Fruit fly (Drosophila melanogaster) whole organism, embryonic: Measurements from ENCODE around the gene Zir.
A peak's percentile ranks its signal among the peaks of the same experiment; 100 is the strongest.

ENCODE experiments used
- Bgb ChIP-seq: fragments of 200-800 bp; sonication (Bioruptor generic); IDR thresholded peaks from 2 replicates; pipeline ENCODE4 v1.3.6; 2022; ENCODE audit warnings: missing biosample characterization, missing genetic modification characterization; ENCODE audit not compliant: partially characterized antibody
- CG13775 ChIP-seq: fragments of 200-800 bp; sonication (Bioruptor generic); optimal IDR thresholded peaks from 3 replicates; lab custom pipeline; 2017; ENCODE audit warnings: missing biosample characterization, mild to moderate bottlenecking, missing genetic modification characterization
- CG14441 ChIP-seq: fragments of 200-800 bp; sonication (Bioruptor generic); IDR thresholded peaks from 2 replicates; pipeline ENCODE4 v1.3.6; 2022; ENCODE audit warnings: missing biosample characterization, missing genetic modification characterization
- CG16813 ChIP-seq: fragments of 200-800 bp; sonication (Bioruptor generic); IDR thresholded peaks from 3 replicates; pipeline ENCODE4 v1.3.6; 2022; ENCODE audit warnings: missing biosample characterization, missing genetic modification characterization; ENCODE audit not compliant: partially characterized antibody
- CG17802 ChIP-seq: fragments of 200-800 bp; sonication (Bioruptor generic); optimal IDR thresholded peaks from 2 replicates; lab custom pipeline; 2018; ENCODE audit warnings: missing biosample characterization, mild to moderate bottlenecking, missing genetic modification characterization, moderate library complexity
- CG2116 ChIP-seq: fragments of 200-800 bp; sonication (Bioruptor generic); optimal IDR thresholded peaks from 3 replicates; lab custom pipeline; 2018; ENCODE audit warnings: missing biosample characterization, mild to moderate bottlenecking, missing genetic modification characterization
- CG2199 ChIP-seq: fragments of 200-800 bp; sonication (Bioruptor generic); IDR thresholded peaks from 3 replicates; pipeline ENCODE4 v1.3.6; 2022; ENCODE audit warnings: missing biosample characterization, missing genetic modification characterization
- CG32767 ChIP-seq: fragments of 200-800 bp; sonication (Bioruptor generic); IDR thresholded peaks from 2 replicates; pipeline ENCODE4 v1.3.6; 2022; ENCODE audit warnings: missing biosample characterization, missing genetic modification characterization
- CG3838 ChIP-seq: fragments of 200-800 bp; sonication (Bioruptor generic); optimal IDR thresholded peaks from 3 replicates; lab custom pipeline; 2016; ENCODE audit warnings: missing biosample characterization, missing genetic modification characterization
- CG4282 ChIP-seq: fragments of 200-800 bp; sonication (Bioruptor generic); optimal IDR thresholded peaks from 2 replicates; lab custom pipeline; 2016; ENCODE audit warnings: missing biosample characterization, missing genetic modification characterization
- CG7372 ChIP-seq: fragments of 200-800 bp; sonication (Bioruptor generic); IDR thresholded peaks from 2 replicates; pipeline ENCODE4 v1.3.6; 2022; ENCODE audit warnings: missing biosample characterization, missing genetic modification characterization
- CG7786 ChIP-seq: fragments of 200-800 bp; sonication (Bioruptor generic); optimal IDR thresholded peaks from 2 replicates; lab custom pipeline; 2016; ENCODE audit warnings: missing biosample characterization, missing genetic modification characterization
- CG8765 ChIP-seq: fragments of 200-800 bp; sonication (Bioruptor generic); IDR thresholded peaks from 2 replicates; pipeline ENCODE4 v1.3.6; 2022; ENCODE audit warnings: missing biosample characterization, missing genetic modification characterization
- Dp ChIP-seq: fragments of 200-800 bp; sonication (Bioruptor generic); optimal IDR thresholded peaks from 2 replicates; lab custom pipeline; 2018; ENCODE audit warnings: missing biosample characterization, mild to moderate bottlenecking, missing genetic modification characterization, moderate library complexity
- Fer2 ChIP-seq: fragments of 200-800 bp; sonication (Bioruptor generic); optimal IDR thresholded peaks from 2 replicates; lab custom pipeline; 2018; ENCODE audit warnings: missing biosample characterization, mild to moderate bottlenecking, missing genetic modification characterization, moderate library complexity
- Lpt ChIP-seq: fragments of >200 bp; optimal IDR thresholded peaks from 2 replicates; lab custom pipeline; 2018; ENCODE audit warnings: missing biosample characterization, missing genetic modification characterization
- MBD-R2 ChIP-seq: fragments of 200-800 bp; sonication (Bioruptor generic); IDR thresholded peaks from 2 replicates; pipeline ENCODE4 v1.3.6; 2022; ENCODE audit warnings: missing biosample characterization, missing genetic modification characterization
- Mrtf ChIP-seq: fragments of 200-800 bp; sonication (Bioruptor generic); IDR thresholded peaks from 3 replicates; pipeline ENCODE4 v1.3.6; 2022; ENCODE audit warnings: missing biosample characterization, missing genetic modification characterization
- NFAT ChIP-seq: fragments of 200-800 bp; sonication (Bioruptor generic); IDR thresholded peaks from 2 replicates; pipeline ENCODE4 v1.3.6; 2022; ENCODE audit warnings: missing biosample characterization, missing genetic modification characterization
- Nf-YA ChIP-seq: fragments of 200-800 bp; sonication (Bioruptor generic); IDR thresholded peaks from 2 replicates; pipeline ENCODE4 v1.3.6; 2022; ENCODE audit warnings: missing biosample characterization, missing genetic modification characterization
- Nf-YB ChIP-seq: fragments of 200-800 bp; sonication (Bioruptor generic); optimal IDR thresholded peaks from 3 replicates; lab custom pipeline; 2019; ENCODE audit warnings: missing biosample characterization, mild to moderate bottlenecking, missing genetic modification characterization, moderate library complexity
- Oaz ChIP-seq: fragments of 200-800 bp; sonication (Bioruptor generic); IDR thresholded peaks from 2 replicates; pipeline ENCODE4 v1.3.6; 2022; ENCODE audit warnings: missing biosample characterization, missing genetic modification characterization
- Ptx1 ChIP-seq: fragments of 200-800 bp; sonication (Bioruptor generic); IDR thresholded peaks from 2 replicates; pipeline ENCODE4 v1.3.6; 2022; ENCODE audit warnings: missing biosample characterization, missing genetic modification characterization
- Taf1 ChIP-seq: fragments of 200-800 bp; sonication (Bioruptor generic); IDR thresholded peaks from 2 replicates; pipeline ENCODE4 v1.3.6; 2022; ENCODE audit warnings: missing biosample characterization, missing genetic modification characterization
- Xrp1 ChIP-seq: fragments of 200-800 bp; sonication (Bioruptor generic); IDR thresholded peaks from 2 replicates; pipeline ENCODE4 v1.3.6; 2022; ENCODE audit warnings: missing biosample characterization, missing genetic modification characterization
- amos ChIP-seq: fragments of 200-800 bp; sonication (Bioruptor generic); IDR thresholded peaks from 2 replicates; pipeline ENCODE4 v1.3.6; 2022; ENCODE audit warnings: missing biosample characterization, missing genetic modification characterization; ENCODE audit not compliant: partially characterized antibody
- ara ChIP-seq: fragments of 200-800 bp; sonication (Bioruptor generic); IDR thresholded peaks from 2 replicates; pipeline ENCODE4 v1.3.6; 2022; ENCODE audit warnings: missing biosample characterization, missing genetic modification characterization
- ase ChIP-seq: fragments of 200-800 bp; sonication (Bioruptor generic); IDR thresholded peaks from 3 replicates; pipeline ENCODE4 v1.3.6; 2022; ENCODE audit warnings: missing biosample characterization, missing genetic modification characterization
- cato ChIP-seq: fragments of 200-800 bp; sonication (Bioruptor generic); optimal IDR thresholded peaks from 2 replicates; lab custom pipeline; 2016; ENCODE audit warnings: missing biosample characterization, missing genetic modification characterization, borderline replicate concordance
- cg ChIP-seq: fragments of 200-800 bp; sonication (Bioruptor generic); optimal IDR thresholded peaks from 3 replicates; lab custom pipeline; 2019; ENCODE audit warnings: missing biosample characterization, mild to moderate bottlenecking, missing genetic modification characterization, moderate library complexity
- cwo ChIP-seq: fragments of 200-800 bp; sonication (Bioruptor generic); optimal IDR thresholded peaks from 3 replicates; lab custom pipeline; 2017; ENCODE audit warnings: missing biosample characterization, missing genetic modification characterization, mild to moderate bottlenecking, moderate library complexity, missing genetic modification reagents
- da ChIP-seq: fragments of 200-800 bp; sonication (Bioruptor generic); optimal IDR thresholded peaks from 2 replicates; lab custom pipeline; 2016; ENCODE audit warnings: missing biosample characterization, missing genetic modification characterization
- dpn ChIP-seq, 2 experiments: fragments of 200-800 bp; sonication (Bioruptor generic); optimal IDR thresholded peaks; 3 replicates each; lab custom pipeline; 2016; ENCODE audit warnings: missing biosample characterization in 2 of 2, missing genetic modification characterization in 2 of 2
- eve ChIP-seq, 2 experiments: fragments of >200 bp; optimal IDR thresholded peaks; 2 replicates each; lab custom pipeline; 2017; ENCODE audit warnings: missing biosample characterization in 2 of 2, missing genetic modification characterization in 2 of 2
- ind ChIP-seq: fragments of 200-800 bp; sonication (Bioruptor generic); optimal IDR thresholded peaks from 3 replicates; lab custom pipeline; 2016; ENCODE audit warnings: missing biosample characterization, missing genetic modification characterization
- jigr1 ChIP-seq: fragments of 200-800 bp; sonication (Bioruptor generic); IDR thresholded peaks from 3 replicates; pipeline ENCODE4 v1.3.6; 2022; ENCODE audit warnings: missing biosample characterization, missing genetic modification characterization
- kah ChIP-seq: fragments of 200-800 bp; sonication (Bioruptor generic); optimal IDR thresholded peaks from 2 replicates; lab custom pipeline; 2018; ENCODE audit warnings: missing biosample characterization, mild to moderate bottlenecking, missing genetic modification characterization
- knrl ChIP-seq: fragments of 200-800 bp; sonication (Bioruptor generic); IDR thresholded peaks from 3 replicates; pipeline ENCODE4 v1.3.6; 2022; ENCODE audit warnings: missing biosample characterization, missing genetic modification characterization; ENCODE audit not compliant: partially characterized antibody
- lilli ChIP-seq: fragments of 200-800 bp; sonication (Bioruptor generic); optimal IDR thresholded peaks from 3 replicates; lab custom pipeline; 2016; ENCODE audit warnings: missing biosample characterization, missing genetic modification characterization
- mam ChIP-seq: fragments of 200-800 bp; sonication (Bioruptor generic); optimal IDR thresholded peaks from 3 replicates; lab custom pipeline; 2016; ENCODE audit warnings: missing biosample characterization, missing genetic modification characterization
- nau ChIP-seq: fragments of 200-800 bp; sonication (Bioruptor generic); optimal IDR thresholded peaks from 3 replicates; lab custom pipeline; 2017; ENCODE audit warnings: missing biosample characterization, mild to moderate bottlenecking, missing genetic modification characterization, missing genetic modification reagents
- nerfin-2 ChIP-seq: fragments of 200-800 bp; sonication (Bioruptor generic); IDR thresholded peaks from 2 replicates; pipeline ENCODE4 v1.3.6; 2022; ENCODE audit warnings: missing biosample characterization, missing genetic modification characterization; ENCODE audit not compliant: partially characterized antibody
- oc ChIP-seq: fragments of 200-800 bp; sonication (Bioruptor generic); optimal IDR thresholded peaks from 2 replicates; lab custom pipeline; 2018; ENCODE audit warnings: missing biosample characterization, mild to moderate bottlenecking, missing genetic modification characterization, moderate library complexity
- odd ChIP-seq: fragments of 200-800 bp; sonication (Bioruptor generic); optimal IDR thresholded peaks from 2 replicates; lab custom pipeline; 2017; ENCODE audit warnings: missing biosample characterization, mild to moderate bottlenecking, missing genetic modification characterization
- org-1 ChIP-seq: fragments of 200-800 bp; sonication (Bioruptor generic); optimal IDR thresholded peaks from 2 replicates; lab custom pipeline; 2017; ENCODE audit warnings: missing biosample characterization, missing genetic modification characterization
- prd ChIP-seq, 3 experiments: fragments of >200 bp in 2 of 3; fragments of 200-800 bp in 1 of 3; sonication (Bioruptor generic) in 1 of 3; optimal IDR thresholded peaks in 2 of 3; IDR thresholded peaks in 1 of 3; 2 replicates in 2 of 3; 3 replicates in 1 of 3; pipeline versions ENCODE4 v1.3.6 to Lab custom; 2017 to 2022; ENCODE audit warnings: missing biosample characterization in 1 of 3, missing genetic modification characterization in 1 of 3
- ro ChIP-seq: fragments of 200-800 bp; sonication (Bioruptor generic); IDR thresholded peaks from 2 replicates; pipeline ENCODE4 v1.3.6; 2022; ENCODE audit warnings: missing biosample characterization, missing genetic modification characterization
- ttk ChIP-seq: fragments of 200-800 bp; sonication (Bioruptor generic); IDR thresholded peaks from 2 replicates; pipeline ENCODE4 v2.1.2; 2022; ENCODE audit warnings: missing biosample characterization, missing genetic modification characterization
- wor ChIP-seq: fragments of 200-800 bp; sonication (Bioruptor generic); IDR thresholded peaks from 2 replicates; pipeline ENCODE4 v1.3.6; 2022; ENCODE audit warnings: missing biosample characterization, missing genetic modification characterization

Zir gene

dm6 chr2L:131466-132270 is 37.1 kb downstream of the Zir start, which contains the start of gene Gs1 (continued):
- peak; percentile 65 for TF ChIP-seq Nf-YB (GFP tag; lab: Kevin White, UChicago)
- TF ChIP-seq cwo (GFP tag; lab: Kevin White, UChicago): peak; percentile 61
- TF ChIP-seq knrl: no peak
- no peak for TF ChIP-seq Xrp1 (GFP tag; lab: Robert Waterston, UW)
- peak; percentile 21 for TF ChIP-seq kah
- TF ChIP-seq Oaz (GFP tag; lab: Robert Waterston, UW): no peak
- TF ChIP-seq prd (optimal IDR thresholded peaks at IDR 0.05; lab: Kevin White, UChicago): no peak
- no peak for TF ChIP-seq prd (GFP tag; IDR thresholded peaks at IDR 0.05; lab: Robert Waterston, UW)
- TF ChIP-seq org-1 (GFP tag; lab: Kevin White, UChicago): no peak
- no peak for TF ChIP-seq CG7786
- TF ChIP-seq Bgb (GFP tag; lab: Robert Waterston, UW): peak; percentile 50; the same call in 1 of the 2 replicates
- TF ChIP-seq lilli (GFP tag; lab: Kevin White, UChicago): peak; percentile 14
- TF ChIP-seq MBD-R2: peak; percentile 18; the same call in 1 of the 2 replicates
- no peak for TF ChIP-seq CG8765
- no peak for TF ChIP-seq Ptx1 (GFP tag; lab: Robert Waterston, UW)
- TF ChIP-seq CG13775 (GFP tag; lab: Kevin White, UChicago): no peak
- TF ChIP-seq CG32767 (GFP tag; lab: Robert Waterston, UW): peak; percentile 49; the same call in 1 of the 2 replicates
- TF ChIP-seq amos (GFP tag; lab: Robert Waterston, UW): peak; percentile 10; the same call in 1 of the 2 replicates
- peak; percentile 18 for TF ChIP-seq Dp (GFP tag; lab: Kevin White, UChicago)
- TF ChIP-seq CG7372 (GFP tag; lab: Robert Waterston, UW): no peak
- TF ChIP-seq ttk (GFP tag; lab: Robert Waterston, UW): peak; percentile 34; the same call in 1 of the 2 replicates
- peak; percentile 98 for TF ChIP-seq CG2199 (GFP tag; lab: Robert Waterston, UW)
- no peak for TF ChIP-seq cg
- no peak for TF ChIP-seq CG14441 (GFP tag; lab: Robert Waterston, UW)
- TF ChIP-seq ind (GFP tag; lab: Kevin White, UChicago): no peak
- no peak for TF ChIP-seq CG2116 (GFP tag; lab: Kevin White, UChicago)
- no peak for TF ChIP-seq NFAT (GFP tag; lab: Robert Waterston, UW)
- no peak for TF ChIP-seq cato (GFP tag; lab: Kevin White, UChicago)
- no peak for TF ChIP-seq CG3838
- TF ChIP-seq ase: no peak
- no peak for TF ChIP-seq Fer2 (tag; lab: Kevin White, UChicago)
- TF ChIP-seq nau (GFP tag; lab: Kevin White, UChicago): peak; percentile 48
- TF ChIP-seq ro (GFP tag; lab: Robert Waterston, UW): no peak
- no peak for TF ChIP-seq CG16813 (GFP tag; lab: Robert Waterston, UW)
- TF ChIP-seq Lpt (GFP tag; lab: Kevin White, UChicago): no peak
- TF ChIP-seq wor: no peak
- TF ChIP-seq eve (GFP tag; optimal IDR thresholded peaks at IDR 0.05; lab: Kevin White, UChicago): peak in 1 of 2 experiments; percentile 87
- no peak for TF ChIP-seq mam (GFP tag; lab: Kevin White, UChicago)
- TF ChIP-seq CG17802 (tag; lab: Kevin White, UChicago): no peak
- no peak for TF ChIP-seq Mrtf (GFP tag; lab: Robert Waterston, UW)
- no peak for TF ChIP-seq nerfin-2
- TF ChIP-seq ara (GFP tag; lab: Robert Waterston, UW): no peak
- no peak for TF ChIP-seq da (GFP tag; lab: Kevin White, UChicago)
- peak; percentile 4 for TF ChIP-seq odd
- TF ChIP-seq CG4282 (GFP tag; lab: Kevin White, UChicago): no peak
- TF ChIP-seq Taf1 (GFP tag; lab: Robert Waterston, UW): no peak
- no peak for TF ChIP-seq Nf-YA
- TF ChIP-seq dpn (GFP tag; optimal IDR thresholded peaks at IDR 0.05; lab: Kevin White, UChicago): peak; percentile 7 to 29
- TF ChIP-seq jigr1 (GFP tag; lab: Robert Waterston, UW): no peak
- peak; percentile 48 for TF ChIP-seq oc (tag; lab: Kevin White, UChicago)
